Worm (Caenorhabditis elegans) whole organism, late embryonic: Measurements from ENCODE around the gene lin-31.

Source experiments
- F13H6.1 ChIP-seq: sonication (generic microtip); optimal IDR thresholded peaks from 2 replicates; lab custom pipeline; 2016; ENCODE audit warnings: missing genetic modification characterization, missing compliant biosample characterization
- K02D7.2 ChIP-seq: sonication (generic microtip); optimal IDR thresholded peaks from 2 replicates; lab custom pipeline; 2017; ENCODE audit warnings: mild to moderate bottlenecking, missing genetic modification characterization, missing compliant biosample characterization
- T23F11.4 ChIP-seq: fragments of 200-800 bp; sonication (Bioruptor generic); optimal IDR thresholded peaks from 2 replicates; lab custom pipeline; 2018; ENCODE audit warnings: mild to moderate bottlenecking, missing genetic modification characterization, missing compliant biosample characterization
- Y22D7AL.16 ChIP-seq: sonication (generic microtip); optimal IDR thresholded peaks from 2 replicates; lab custom pipeline; 2016; ENCODE audit warnings: missing genetic modification characterization, missing compliant biosample characterization
- ceh-14 ChIP-seq: sonication (generic microtip); optimal IDR thresholded peaks from 2 replicates; lab custom pipeline; 2016; ENCODE audit warnings: missing genotype, missing genetic modification characterization, missing compliant biosample characterization
- ceh-22 ChIP-seq: sonication (generic microtip); optimal IDR thresholded peaks from 2 replicates; lab custom pipeline; 2017; ENCODE audit warnings: missing biosample characterization, missing genetic modification characterization
- ceh-24 ChIP-seq: sonication (generic microtip); optimal IDR thresholded peaks from 2 replicates; lab custom pipeline; 2016; ENCODE audit warnings: mild to moderate bottlenecking, missing genetic modification characterization, missing compliant biosample characterization
- ceh-6 ChIP-seq: fragments of 200-800 bp; sonication (Bioruptor generic); optimal IDR thresholded peaks from 2 replicates; lab custom pipeline; 2018; ENCODE audit warnings: mild to moderate bottlenecking, missing genetic modification characterization, missing compliant biosample characterization
- ceh-9 ChIP-seq: sonication (generic microtip); optimal IDR thresholded peaks from 2 replicates; lab custom pipeline; 2016; ENCODE audit warnings: mild to moderate bottlenecking, missing genetic modification characterization, inconsistent platforms, missing compliant biosample characterization
- dmd-4 ChIP-seq: sonication (generic microtip); optimal IDR thresholded peaks from 2 replicates; lab custom pipeline; 2016; ENCODE audit warnings: borderline replicate concordance, missing genetic modification characterization, missing compliant biosample characterization
- dve-1 ChIP-seq: sonication (generic microtip); optimal IDR thresholded peaks from 2 replicates; lab custom pipeline; 2017; ENCODE audit warnings: antibody characterized with exemption, mild to moderate bottlenecking, missing genetic modification characterization, missing compliant biosample characterization
- ets-4 ChIP-seq: sonication (generic microtip); optimal IDR thresholded peaks from 2 replicates; lab custom pipeline; 2016; ENCODE audit warnings: missing genetic modification characterization, missing compliant biosample characterization
- fkh-6 ChIP-seq: sonication (generic microtip); optimal IDR thresholded peaks from 2 replicates; lab custom pipeline; 2016; ENCODE audit warnings: missing genetic modification characterization, missing compliant biosample characterization
- hlh-13 ChIP-seq: fragments of 200-800 bp; sonication (Bioruptor generic); optimal IDR thresholded peaks from 2 replicates; lab custom pipeline; 2018; ENCODE audit warnings: mild to moderate bottlenecking, missing genetic modification characterization, missing compliant biosample characterization
- hlh-15 ChIP-seq: sonication (generic microtip); optimal IDR thresholded peaks from 2 replicates; lab custom pipeline; 2016; ENCODE audit warnings: missing genetic modification characterization, missing compliant biosample characterization
- hlh-30 ChIP-seq: sonication (generic microtip); optimal IDR thresholded peaks from 2 replicates; lab custom pipeline; 2017; ENCODE audit warnings: antibody characterized with exemption, missing genetic modification characterization, missing compliant biosample characterization; ENCODE audit not compliant: insufficient read depth
- hlh-6 ChIP-seq: sonication (generic microtip); optimal IDR thresholded peaks from 2 replicates; lab custom pipeline; 2016; ENCODE audit warnings: missing genotype, missing genetic modification characterization, missing compliant biosample characterization
- madf-2 ChIP-seq: sonication (generic microtip); optimal IDR thresholded peaks from 2 replicates; lab custom pipeline; 2017; ENCODE audit warnings: missing genetic modification characterization, missing compliant biosample characterization
- mec-3 ChIP-seq: sonication (generic microtip); optimal IDR thresholded peaks from 2 replicates; lab custom pipeline; 2016; ENCODE audit warnings: borderline replicate concordance, missing genetic modification characterization, missing compliant biosample characterization
- nfya-1 ChIP-seq: sonication (generic microtip); optimal IDR thresholded peaks from 2 replicates; lab custom pipeline; 2017; ENCODE audit warnings: missing genetic modification characterization, mild to moderate bottlenecking, missing compliant biosample characterization, antibody characterized with exemption, moderate library complexity
- npax-4 ChIP-seq: sonication (generic microtip); optimal IDR thresholded peaks from 2 replicates; lab custom pipeline; 2016; ENCODE audit warnings: missing genetic modification characterization, missing compliant biosample characterization
- odd-2 ChIP-seq: sonication (generic microtip); optimal IDR thresholded peaks from 2 replicates; lab custom pipeline; 2017; ENCODE audit warnings: antibody characterized with exemption, mild to moderate bottlenecking, missing genetic modification characterization, missing compliant biosample characterization
- pag-3 ChIP-seq: sonication (generic microtip); optimal IDR thresholded peaks from 2 replicates; lab custom pipeline; 2016; ENCODE audit warnings: missing compliant biosample characterization, missing genetic modification characterization, borderline replicate concordance
- pax-1 ChIP-seq: fragments of 150-350 bp; optimal IDR thresholded peaks from 2 replicates; lab custom pipeline; 2014; ENCODE audit warnings: missing biosample characterization, missing genetic modification characterization
- pqm-1 ChIP-seq: sonication (generic microtip); optimal IDR thresholded peaks from 2 replicates; lab custom pipeline; 2016; ENCODE audit warnings: missing genetic modification characterization, missing compliant biosample characterization
- sdc-2 ChIP-seq: sonication (generic microtip); optimal IDR thresholded peaks from 2 replicates; lab custom pipeline; 2016; ENCODE audit warnings: missing genotype, missing genetic modification characterization, missing compliant biosample characterization
- sox-2 ChIP-seq: fragments of 200-800 bp; sonication (Bioruptor generic); IDR thresholded peaks from 2 replicates; pipeline ENCODE4 v1.3.6; 2022; ENCODE audit warnings: missing genetic modification reagents, missing genetic modification characterization, missing compliant biosample characterization
- syd-9 ChIP-seq: sonication (generic microtip); optimal IDR thresholded peaks from 2 replicates; lab custom pipeline; 2016; ENCODE audit warnings: mild to moderate bottlenecking, missing genetic modification characterization, moderate library complexity, missing compliant biosample characterization
- unc-3 ChIP-seq, 2 experiments: fragments of 200-800 bp in 1 of 2; sonication (Bioruptor generic) in 1 of 2; sonication (generic microtip) in 1 of 2; conservative IDR thresholded peaks in 1 of 2; optimal IDR thresholded peaks in 1 of 2; 2 replicates each; pipeline versions ENCODE4 v1.3.6 to Lab custom; 2016 to 2022; ENCODE audit warnings: missing compliant biosample characterization in 2 of 2, missing genetic modification characterization in 2 of 2, missing genetic modification reagents in 1 of 2
- unc-42 ChIP-seq: sonication (generic microtip); optimal IDR thresholded peaks from 2 replicates; lab custom pipeline; 2016; ENCODE audit warnings: missing genotype, missing genetic modification characterization, missing compliant biosample characterization
- unc-86 ChIP-seq: sonication (generic microtip); optimal IDR thresholded peaks from 2 replicates; lab custom pipeline; 2016; ENCODE audit warnings: missing genetic modification characterization, missing compliant biosample characterization
- ztf-16 ChIP-seq: sonication (generic microtip); optimal IDR thresholded peaks from 2 replicates; lab custom pipeline; 2017; ENCODE audit warnings: missing genetic modification characterization, missing compliant biosample characterization

lin-31 gene

DNA sequence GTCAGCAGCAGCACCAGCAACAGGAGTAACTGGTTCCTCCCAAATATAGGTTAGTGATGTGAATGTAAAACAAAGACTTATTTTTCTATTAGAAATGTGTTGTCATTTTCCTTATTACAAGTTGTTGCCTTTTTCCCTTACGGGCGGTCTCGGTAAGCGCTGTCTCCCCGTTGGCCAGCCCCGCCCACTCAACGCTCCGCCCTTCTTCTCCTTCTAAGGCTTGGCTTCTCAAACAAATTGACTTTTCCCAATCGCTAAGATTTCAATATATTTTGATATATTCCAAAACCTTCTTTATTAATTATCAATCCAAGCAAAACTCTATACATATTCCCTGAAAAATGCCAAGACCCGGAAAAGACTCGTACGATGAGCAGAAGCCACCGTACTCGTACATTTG lies at the start of gene lin-31:
TSS of gene lin-31 (plus strand) at position 237 of the 400 bp plus-strand sequence.
- no peak for TF ChIP-seq F13H6.1 (tag; lab: Kevin White, UChicago)
- TF ChIP-seq nfya-1 = peak; percentile 58

ce11 chrII:3933640-3934039 lies 48.7 kb upstream of the lin-31 start, which contains the start of gene Y14H12B.2:
TSS of gene Y14H12B.2 (minus strand) at chrII:3933740.
- no peak for TF ChIP-seq mec-3 (tag; lab: Kevin White, UChicago)
- no peak for TF ChIP-seq syd-9 (tag; lab: Kevin White, UChicago)

DNA sequence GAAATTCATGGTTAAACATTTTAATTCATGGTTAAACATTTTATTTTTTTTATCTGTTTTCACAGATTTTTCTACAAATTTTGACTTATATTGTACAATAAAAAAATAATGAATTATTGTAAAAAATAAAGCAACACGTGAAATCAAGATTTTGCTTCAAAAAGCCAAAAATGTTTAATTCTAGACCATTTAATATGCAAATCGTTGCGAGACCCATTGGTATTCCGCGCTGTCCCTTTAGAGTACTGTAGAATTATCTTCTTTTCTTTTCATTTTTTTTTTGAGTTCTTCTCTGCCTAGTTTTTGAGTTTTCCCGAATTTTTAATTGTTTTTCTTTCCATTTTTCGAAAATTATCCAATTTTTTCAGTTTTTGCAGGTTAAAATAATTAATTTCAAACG lies 48.3 kb upstream of the lin-31 start, which contains the start of gene Y14H12B.1:
TSS of gene Y14H12B.1 (plus strand) at position 363 of the 400 bp plus-strand sequence.
- no peak for TF ChIP-seq nfya-1
- no peak for TF ChIP-seq pag-3
- TF ChIP-seq npax-4 = no peak
- TF ChIP-seq unc-86 = no peak
- TF ChIP-seq hlh-13 (GFP tag; lab: Kevin White, UChicago) = no peak
- no peak for TF ChIP-seq ceh-9 (tag; lab: Kevin White, UChicago)
- no peak for TF ChIP-seq ceh-6 (GFP tag; lab: Kevin White, UChicago)
- TF ChIP-seq hlh-30 (tag; lab: Kevin White, UChicago) = no peak
- TF ChIP-seq hlh-6 (tag; lab: Kevin White, UChicago) = no peak
- no peak for TF ChIP-seq sdc-2 (tag; lab: Kevin White, UChicago)
- no peak for TF ChIP-seq ceh-22
- no peak for TF ChIP-seq T23F11.4 (GFP tag; lab: Kevin White, UChicago)
- no peak for TF ChIP-seq dve-1
- TF ChIP-seq Y22D7AL.16 (tag; lab: Kevin White, UChicago) = no peak
- no peak for TF ChIP-seq dmd-4 (tag; lab: Kevin White, UChicago)
- no peak for TF ChIP-seq sox-2
- TF ChIP-seq fkh-6 (tag; lab: Kevin White, UChicago) = no peak
- TF ChIP-seq unc-3 (GFP tag; conservative IDR thresholded peaks at IDR 0.05; lab: Robert Waterston, UW) = no peak
- no peak for TF ChIP-seq unc-3 (tag; optimal IDR thresholded peaks at IDR 0.05; lab: Kevin White, UChicago)
- TF ChIP-seq ets-4 (tag; lab: Kevin White, UChicago) = no peak
- no peak for TF ChIP-seq ceh-24 (tag; lab: Kevin White, UChicago)
- TF ChIP-seq, all 69 proteins: peak for 0

DNA sequence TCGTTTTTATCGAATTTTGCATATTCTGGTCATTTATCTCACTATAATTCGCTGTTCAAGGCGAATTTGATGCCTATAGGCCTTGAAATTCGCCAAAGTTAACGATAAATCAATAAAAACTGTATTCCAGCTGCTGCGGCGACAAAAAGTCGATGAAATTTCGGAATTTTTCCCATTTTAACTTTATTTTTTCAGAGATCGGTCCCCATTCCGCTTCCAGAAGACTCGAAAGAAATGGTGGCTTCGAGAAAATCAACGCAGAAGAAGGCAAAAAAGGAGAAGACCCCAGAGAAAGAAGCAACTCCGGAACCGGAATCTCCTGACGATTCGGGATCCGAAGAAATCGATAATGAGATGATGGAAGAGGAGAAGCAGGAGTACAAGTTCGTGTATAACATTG lies 47.3 kb upstream of the lin-31 start:
- TF ChIP-seq ztf-16 (tag; lab: Kevin White, UChicago) (no peak), ceh-14 (tag; lab: Kevin White, UChicago) (no peak), hlh-13 (GFP tag; lab: Kevin White, UChicago) (no peak), odd-2 (tag; lab: Kevin White, UChicago) (no peak), sox-2 (no peak)

ce11 chrII:3935990-3936389 lies 46.4 kb upstream of the lin-31 start:
- TF ChIP-seq ceh-6 (GFP tag; lab: Kevin White, UChicago) = no peak
- no peak for TF ChIP-seq unc-42 (tag; lab: Kevin White, UChicago)
- no peak for TF ChIP-seq fkh-6 (tag; lab: Kevin White, UChicago)
- no peak for TF ChIP-seq nfya-1
- TF ChIP-seq pax-1 (tag; lab: Kevin White, UChicago) = no peak
- TF ChIP-seq madf-2 (tag; lab: Kevin White, UChicago) = no peak
- TF ChIP-seq K02D7.2 (tag; lab: Kevin White, UChicago) = no peak
- TF ChIP-seq unc-86 = no peak
- TF ChIP-seq hlh-30 (tag; lab: Kevin White, UChicago) = no peak
- no peak for TF ChIP-seq hlh-15 (tag; lab: Kevin White, UChicago)
- no peak for TF ChIP-seq pqm-1
- no peak for TF ChIP-seq hlh-13 (GFP tag; lab: Kevin White, UChicago)
